Worm (Caenorhabditis elegans) whole organism, mixed stage, embryonic: Measurements from ENCODE around the gene fbxa-63.
"Not testable (repeated sequence)": the region's sequence is repeated elsewhere in the genome, so short reads cannot be mapped to it uniquely, and the experiment has no call there.

ENCODE experiments used
- bed-3 ChIP-seq: fragments of 200-800 bp; sonication (Bioruptor generic); optimal IDR thresholded peaks from 3 replicates; lab custom pipeline; 2018; ENCODE audit warnings: mild to moderate bottlenecking, missing genetic modification characterization, moderate library complexity, missing compliant biosample characterization
- ceh-39 ChIP-seq: fragments of 150-350 bp; optimal IDR thresholded peaks from 2 replicates; lab custom pipeline; 2014; ENCODE audit warnings: missing biosample characterization, missing genetic modification characterization
- nhr-237 ChIP-seq: fragments of 150-350 bp; optimal IDR thresholded peaks from 2 replicates; lab custom pipeline; 2014; ENCODE audit warnings: missing biosample characterization, missing genetic modification characterization
- nhr-28 ChIP-seq: fragments of 150-350 bp; optimal IDR thresholded peaks from 2 replicates; lab custom pipeline; 2014; ENCODE audit warnings: missing biosample characterization, missing genetic modification characterization
- pha-4 ChIP-seq: fragments of 150-350 bp; optimal IDR thresholded peaks from 2 replicates; lab custom pipeline; 2018; ENCODE audit warnings: missing biosample characterization, missing genetic modification reagents, missing genetic modification characterization
- unc-62 ChIP-seq: fragments of 150-350 bp; optimal IDR thresholded peaks from 2 replicates; lab custom pipeline; 2014; ENCODE audit warnings: missing biosample characterization, missing genetic modification reagents, missing genetic modification characterization
- zip-8 ChIP-seq: fragments of 150-350 bp; optimal IDR thresholded peaks from 2 replicates; lab custom pipeline; 2014; ENCODE audit warnings: missing biosample characterization, missing genetic modification characterization
- ztf-11 ChIP-seq: fragments of 150-350 bp; optimal IDR thresholded peaks from 2 replicates; lab custom pipeline; 2014; ENCODE audit warnings: missing biosample characterization, missing genetic modification characterization

- TF ChIP-seq nhr-28 (tag; lab: Kevin White, UChicago); unc-62 (GFP tag; lab: Kevin White, UChicago); pha-4 (tag; lab: Kevin White, UChicago); ztf-11 (tag; lab: Kevin White, UChicago); zip-8 (tag; lab: Kevin White, UChicago); ceh-39 (tag; lab: Kevin White, UChicago); nhr-237 (tag; lab: Kevin White, UChicago); bed-3 (GFP tag; lab: Kevin White, UChicago): not testable (repeated sequence)
These were observed 15.1 kb downstream of the fbxa-63 start, which contains the start of gene fbxa-78 for ce11 chrIII:1258358-1258757.
